Worm (Caenorhabditis elegans): ENCODE results near the gene C52B11.5.

The C52B11.5 gene

ce11 chrX:1319708-1320107, 47.1 kb downstream of the C52B11.5 start (continued):
- TF ChIP-seq nhr-237 (tag; optimal IDR thresholded peaks at IDR 0.05) (no peak), unc-130 (GFP tag; optimal IDR thresholded peaks at IDR 0.05) (no peak), lin-39 (tag; optimal IDR thresholded peaks at IDR 0.05) (no peak), pha-4 (GFP tag; IDR thresholded peaks at IDR 0.05) (peak; percentile 62), pha-4 (tag; optimal IDR thresholded peaks at IDR 0.05) (no peak), sdz-12 (GFP tag; optimal IDR thresholded peaks at IDR 0.05) (no peak), dpl-1 (GFP tag; optimal IDR thresholded peaks at IDR 0.05) (no peak), saeg-2 (GFP tag; IDR thresholded peaks at IDR 0.05) (0 out of 2 replicates have a peak, but pooled peaks have one; percentile 57), ztf-11 (tag; optimal IDR thresholded peaks at IDR 0.05) (no peak), F10B5.3 (tag; optimal IDR thresholded peaks at IDR 0.05) (no peak), mdl-1 (tag; optimal IDR thresholded peaks at IDR 0.05) (peak; percentile 81 to 85), ceh-44 (GFP tag; IDR thresholded peaks at IDR 0.05) (no peak), mep-1 (tag; optimal IDR thresholded peaks at IDR 0.05) (peak; percentile 74), madf-9 (GFP tag; conservative IDR thresholded peaks at IDR 0.05) (no peak; the same call in 1 of the 2 replicates), ZK337.2 (GFP tag; IDR thresholded peaks at IDR 0.05) (no peak), daf-16 (GFP tag; optimal IDR thresholded peaks at IDR 0.05) (peak; percentile 32 to 66), daf-16 (tag; optimal IDR thresholded peaks at IDR 0.05) (peak; percentile 84), zip-2 (tag; optimal IDR thresholded peaks at IDR 0.05) (no peak), Y5F2A.4 (GFP tag; optimal IDR thresholded peaks at IDR 0.05) (no peak), nhr-111 (GFP tag; optimal IDR thresholded peaks at IDR 0.05) (no peak), spr-1 (tag; optimal IDR thresholded peaks at IDR 0.05) (peak; percentile 26), T20F7.1 (GFP tag; optimal IDR thresholded peaks at IDR 0.05) (no peak), T26A8.4 (GFP tag; IDR thresholded peaks at IDR 0.05) (peak; percentile 63), lin-13 (GFP tag; optimal IDR thresholded peaks at IDR 0.05) (peak; percentile 16), pqm-1 (tag; optimal IDR thresholded peaks at IDR 0.05) (peak; percentile 25), jun-1 (tag; optimal IDR thresholded peaks at IDR 0.05) (no peak), tag-97 (GFP tag; IDR thresholded peaks at IDR 0.05) (no peak), F37D6.2 (tag; optimal IDR thresholded peaks at IDR 0.05) (peak; percentile 17), daf-8 (GFP tag; IDR thresholded peaks at IDR 0.05) (no peak), Y105C5A.15 (GFP tag; IDR thresholded peaks at IDR 0.05) (no peak), ztf-7 (tag; optimal IDR thresholded peaks at IDR 0.05) (no peak), nhr-102 (tag; optimal IDR thresholded peaks at IDR 0.05) (peak; percentile 33), egl-27 (tag; optimal IDR thresholded peaks at IDR 0.05) (no peak), mxl-2 (GFP tag; conservative IDR thresholded peaks at IDR 0.05) (no peak), Y75B8A.6 (GFP tag; IDR thresholded peaks at IDR 0.05) (no peak), zip-11 (GFP tag; IDR thresholded peaks at IDR 0.05) (no peak), duxl-1 (tag; optimal IDR thresholded peaks at IDR 0.05; ENCODE audit: poor library complexity) (peak; percentile 43), F49E8.2 (tag; optimal IDR thresholded peaks at IDR 0.05; ENCODE audit: borderline replicate concordance) (no peak), D1046.2 (GFP tag; IDR thresholded peaks at IDR 0.05) (no peak)

ce11 chrX:1321044-1321443, 48.5 kb downstream of the C52B11.5 start, which contains the start of gene pdk-1:
Gene pdk-1, plus strand, starts transcription at chrX:1321344.
- TF ChIP-seq zag-1 (tag; optimal IDR thresholded peaks at IDR 0.05), result no peak
- no peak for TF ChIP-seq F10B5.3 (tag; optimal IDR thresholded peaks at IDR 0.05)
- no peak for TF ChIP-seq lin-39 (tag; optimal IDR thresholded peaks at IDR 0.05)
- TF ChIP-seq nhr-102 (tag; optimal IDR thresholded peaks at IDR 0.05), result no peak
- no peak for TF ChIP-seq nhr-77 (tag; optimal IDR thresholded peaks at IDR 0.05)
- TF ChIP-seq daf-12 (tag; optimal IDR thresholded peaks at IDR 0.05), result no peak
- no peak for TF ChIP-seq ama-1 (optimal IDR thresholded peaks at IDR 0.05)
- no peak for TF ChIP-seq nhr-6 (tag; optimal IDR thresholded peaks at IDR 0.05)
- TF ChIP-seq nhr-10 (tag; optimal IDR thresholded peaks at IDR 0.05), result no peak
- no peak for TF ChIP-seq T20F7.1 (GFP tag; optimal IDR thresholded peaks at IDR 0.05)
- no peak for TF ChIP-seq T26A8.4 (GFP tag; IDR thresholded peaks at IDR 0.05)
- no peak for TF ChIP-seq unc-130 (GFP tag; optimal IDR thresholded peaks at IDR 0.05)
- no peak for TF ChIP-seq nhr-111 (GFP tag; optimal IDR thresholded peaks at IDR 0.05)
- no peak for TF ChIP-seq lin-13 (GFP tag; optimal IDR thresholded peaks at IDR 0.05)
- no peak for TF ChIP-seq nhr-42 (GFP tag; IDR thresholded peaks at IDR 0.05)
- no peak for TF ChIP-seq aha-1 (tag)
- no peak for TF ChIP-seq vab-7 (GFP tag; IDR thresholded peaks at IDR 0.05)
- no peak for TF ChIP-seq hif-1 (tag; optimal IDR thresholded peaks at IDR 0.05)
